Worm (Caenorhabditis elegans) whole organism, L3 larva: Measurements from ENCODE around the gene ptp-3.
A peak's percentile ranks its signal among the peaks of the same experiment; 100 is the strongest.

ENCODE experiments used
- R02D3.7 ChIP-seq: fragments of 150-350 bp; optimal IDR thresholded peaks from 2 replicates; lab custom pipeline; 2014; ENCODE audit warnings: missing biosample characterization, missing genetic modification characterization
- ZK546.5 ChIP-seq: sonication (generic microtip); optimal IDR thresholded peaks from 2 replicates; lab custom pipeline; 2017; ENCODE audit warnings: missing biosample characterization, missing genetic modification characterization
- aly-2 ChIP-seq: fragments of 150-350 bp; optimal IDR thresholded peaks from 2 replicates; lab custom pipeline; 2014; ENCODE audit warnings: missing biosample characterization, missing genetic modification characterization
- ama-1 ChIP-seq: fragments of 150-350 bp; optimal IDR thresholded peaks from 2 replicates; lab custom pipeline; 2018
- ceh-16 ChIP-seq: sonication (generic microtip); optimal IDR thresholded peaks from 2 replicates; lab custom pipeline; 2017; ENCODE audit warnings: missing biosample characterization, missing genetic modification characterization
- ceh-28 ChIP-seq: fragments of 150-350 bp; optimal IDR thresholded peaks from 2 replicates; lab custom pipeline; 2014; ENCODE audit warnings: missing biosample characterization, missing genetic modification reagents, missing genetic modification characterization
- ceh-82 ChIP-seq: fragments of 150-350 bp; optimal IDR thresholded peaks from 2 replicates; lab custom pipeline; 2014; ENCODE audit warnings: missing biosample characterization, missing genetic modification characterization
- ceh-9 ChIP-seq: sonication (generic microtip); optimal IDR thresholded peaks from 2 replicates; lab custom pipeline; 2018; ENCODE audit warnings: missing biosample characterization, missing genetic modification characterization
- daf-12 ChIP-seq: fragments of 150-350 bp; optimal IDR thresholded peaks from 2 replicates; lab custom pipeline; 2014; ENCODE audit warnings: missing biosample characterization, missing genetic modification reagents, missing genetic modification characterization
- egl-27 ChIP-seq: sonication (generic microtip); optimal IDR thresholded peaks from 4 replicates; lab custom pipeline; 2017; ENCODE audit warnings: missing biosample characterization, missing genetic modification reagents, missing genetic modification characterization
- egl-5 ChIP-seq: fragments of 150-350 bp; optimal IDR thresholded peaks from 2 replicates; lab custom pipeline; 2017; ENCODE audit warnings: missing biosample characterization, missing genetic modification reagents, missing genetic modification characterization, inconsistent platforms
- elt-1 ChIP-seq: fragments of 150-350 bp; optimal IDR thresholded peaks from 2 replicates; lab custom pipeline; 2014; ENCODE audit warnings: missing biosample characterization, missing genetic modification characterization
- elt-2 ChIP-seq: sonication (generic microtip); optimal IDR thresholded peaks from 2 replicates; lab custom pipeline; 2016; ENCODE audit warnings: missing genetic modification reagents, mild to moderate bottlenecking, missing genetic modification characterization, missing compliant biosample characterization
- elt-3 ChIP-seq, 3 experiments: fragments of 150-350 bp in 1 of 3; sonication (generic microtip) in 2 of 3; optimal IDR thresholded peaks; 2 replicates in 2 of 3; 4 replicates in 1 of 3; lab custom pipeline; 2014 to 2017; ENCODE audit warnings: missing biosample characterization in 3 of 3, missing genetic modification characterization in 3 of 3
- eor-1 ChIP-seq, 2 experiments: fragments of 150-350 bp; optimal IDR thresholded peaks; 2 replicates each; lab custom pipeline; 2014 to 2018; ENCODE audit warnings: missing biosample characterization in 2 of 2, missing genetic modification characterization in 2 of 2
- fkh-10 ChIP-seq: sonication (generic microtip); optimal IDR thresholded peaks from 2 replicates; lab custom pipeline; 2017; ENCODE audit warnings: missing biosample characterization, missing genetic modification reagents, missing genetic modification characterization
- fkh-2 ChIP-seq: fragments of 150-350 bp; optimal IDR thresholded peaks from 2 replicates; lab custom pipeline; 2014; ENCODE audit warnings: missing biosample characterization, missing genetic modification reagents, missing genetic modification characterization
- fos-1 ChIP-seq: fragments of 150-350 bp; optimal IDR thresholded peaks from 2 replicates; lab custom pipeline; 2014; ENCODE audit warnings: missing biosample characterization, missing genetic modification characterization
- hmg-11 ChIP-seq: sonication (generic microtip); optimal IDR thresholded peaks from 2 replicates; lab custom pipeline; 2016; ENCODE audit warnings: missing genetic modification characterization, missing compliant biosample characterization
- jun-1 ChIP-seq: fragments of 150-350 bp; optimal IDR thresholded peaks from 2 replicates; lab custom pipeline; 2014; ENCODE audit warnings: missing biosample characterization, missing genetic modification reagents, missing genetic modification characterization
- lin-15B ChIP-seq: fragments of 150-350 bp; optimal IDR thresholded peaks from 2 replicates; lab custom pipeline; 2014; ENCODE audit warnings: missing biosample characterization, missing genetic modification characterization
- lin-39 ChIP-seq: fragments of 150-350 bp; optimal IDR thresholded peaks from 2 replicates; lab custom pipeline; 2018; ENCODE audit warnings: missing biosample characterization, missing genetic modification reagents, missing genetic modification characterization
- lsy-12 ChIP-seq: sonication (generic microtip); optimal IDR thresholded peaks from 2 replicates; lab custom pipeline; 2016; ENCODE audit warnings: mild to moderate bottlenecking, missing genetic modification characterization, missing compliant biosample characterization
- mdl-1 ChIP-seq: fragments of 150-350 bp; optimal IDR thresholded peaks from 2 replicates; lab custom pipeline; 2014; ENCODE audit warnings: missing biosample characterization, missing genetic modification characterization
- mml-1 ChIP-seq: fragments of 150-350 bp; sonication (generic microtip); optimal IDR thresholded peaks from 3 replicates; lab custom pipeline; 2014; ENCODE audit warnings: missing biosample characterization, missing genetic modification characterization
- nfya-1 ChIP-seq: sonication (generic microtip); optimal IDR thresholded peaks from 2 replicates; lab custom pipeline; 2017; ENCODE audit warnings: missing genetic modification characterization, mild to moderate bottlenecking, missing compliant biosample characterization, antibody characterized with exemption, moderate library complexity; ENCODE audit not compliant: insufficient read depth
- nhr-11 ChIP-seq: fragments of 150-350 bp; optimal IDR thresholded peaks from 2 replicates; lab custom pipeline; 2014; ENCODE audit warnings: missing biosample characterization, missing genetic modification characterization
- nhr-12 ChIP-seq: fragments of 150-350 bp; optimal IDR thresholded peaks from 2 replicates; lab custom pipeline; 2014; ENCODE audit warnings: missing biosample characterization, missing genetic modification characterization
- nhr-23 ChIP-seq: fragments of 150-350 bp; optimal IDR thresholded peaks from 2 replicates; lab custom pipeline; 2014; ENCODE audit warnings: missing biosample characterization, missing genetic modification reagents, missing genetic modification characterization
- nhr-237 ChIP-seq: fragments of 150-350 bp; optimal IDR thresholded peaks from 2 replicates; lab custom pipeline; 2014; ENCODE audit warnings: missing biosample characterization, missing genetic modification characterization
- nhr-25 ChIP-seq: sonication (generic microtip); optimal IDR thresholded peaks from 2 replicates; lab custom pipeline; 2017; ENCODE audit warnings: missing biosample characterization, missing genetic modification characterization
- nhr-28 ChIP-seq: fragments of 150-350 bp; optimal IDR thresholded peaks from 2 replicates; lab custom pipeline; 2014; ENCODE audit warnings: missing biosample characterization, missing genetic modification characterization
- nhr-43 ChIP-seq: sonication (generic microtip); optimal IDR thresholded peaks from 2 replicates; lab custom pipeline; 2016; ENCODE audit warnings: mild to moderate bottlenecking, missing genetic modification characterization, missing compliant biosample characterization; ENCODE audit not compliant: poor library complexity, severe bottlenecking
- nhr-67 ChIP-seq: fragments of 150-350 bp; optimal IDR thresholded peaks from 2 replicates; lab custom pipeline; 2014; ENCODE audit warnings: missing biosample characterization, missing genetic modification characterization
- nhr-76 ChIP-seq: fragments of 150-350 bp; sonication (generic microtip); optimal IDR thresholded peaks from 5 replicates; lab custom pipeline; 2014; ENCODE audit warnings: missing biosample characterization, missing genetic modification characterization
- nhr-77 ChIP-seq: fragments of 150-350 bp; optimal IDR thresholded peaks from 2 replicates; lab custom pipeline; 2014; ENCODE audit warnings: missing biosample characterization, missing genetic modification characterization
- pha-4 ChIP-seq: fragments of 150-350 bp; optimal IDR thresholded peaks from 2 replicates; lab custom pipeline; 2014; ENCODE audit warnings: missing biosample characterization, missing genetic modification reagents, missing genetic modification characterization
- pqm-1 ChIP-seq: fragments of 150-350 bp; optimal IDR thresholded peaks from 2 replicates; lab custom pipeline; 2017; ENCODE audit warnings: missing biosample characterization, missing genetic modification characterization, inconsistent platforms
- sea-2 ChIP-seq: fragments of 150-350 bp; sonication (generic microtip); optimal IDR thresholded peaks from 4 replicates; lab custom pipeline; 2014; ENCODE audit warnings: missing biosample characterization, missing genetic modification reagents, missing genetic modification characterization
- skn-1 ChIP-seq: fragments of 150-350 bp; optimal IDR thresholded peaks from 2 replicates; lab custom pipeline; 2014; ENCODE audit warnings: missing biosample characterization, missing genetic modification characterization
- snpc-4 ChIP-seq: fragments of 150-350 bp; optimal IDR thresholded peaks from 2 replicates; lab custom pipeline; 2014; ENCODE audit warnings: missing biosample characterization, missing genetic modification characterization
- tbx-2 ChIP-seq: sonication (generic microtip); optimal IDR thresholded peaks from 2 replicates; lab custom pipeline; 2016; ENCODE audit warnings: mild to moderate bottlenecking, missing genetic modification characterization, missing compliant biosample characterization
- unc-39 ChIP-seq: sonication (generic microtip); optimal IDR thresholded peaks from 4 replicates; lab custom pipeline; 2017; ENCODE audit warnings: missing biosample characterization, missing genetic modification characterization
- unc-62 ChIP-seq: fragments of 150-350 bp; sonication (generic microtip); optimal IDR thresholded peaks from 4 replicates; lab custom pipeline; 2014; ENCODE audit warnings: missing biosample characterization, missing genetic modification reagents, missing genetic modification characterization
- zag-1 ChIP-seq: fragments of 150-350 bp; optimal IDR thresholded peaks from 2 replicates; lab custom pipeline; 2014; ENCODE audit warnings: missing biosample characterization, missing genetic modification characterization
- ztf-11 ChIP-seq: fragments of 150-350 bp; optimal IDR thresholded peaks from 2 replicates; lab custom pipeline; 2014; ENCODE audit warnings: missing biosample characterization, missing genetic modification characterization
- ztf-4 ChIP-seq: fragments of 150-350 bp; optimal IDR thresholded peaks from 2 replicates; lab custom pipeline; 2014; ENCODE audit warnings: missing biosample characterization, missing genetic modification characterization

The ptp-3 gene

ce11 chrII:11048930-11049329, 73.6 kb downstream of the ptp-3 start, which contains the start of gene F33A8.4:
Gene F33A8.4, minus strand, starts transcription at chrII:11049030.
- TF ChIP-seq ceh-28 (tag; lab: Kevin White, UChicago) (no peak), unc-62 (GFP tag; lab: Kevin White, UChicago) (no peak), lsy-12 (tag; lab: Kevin White, UChicago) (no peak), tbx-2 (tag; lab: Kevin White, UChicago) (no peak), nhr-25 (tag; lab: Kevin White, UChicago) (no peak), nhr-67 (tag; lab: Kevin White, UChicago) (no peak), egl-27 (tag; lab: Kevin White, UChicago) (no peak)

ce11 chrII:11049876-11050275, 74.5 kb downstream of the ptp-3 start, which contains the start of the genes sdhd-1 and ilkp-1:
Gene sdhd-1, minus strand, starts transcription at chrII:11049913.
Gene ilkp-1, plus strand, starts transcription at chrII:11050255.
- no peak for TF ChIP-seq ceh-82 (tag; lab: Kevin White, UChicago)
- TF ChIP-seq mml-1, result no peak
- TF ChIP-seq nhr-25 (tag; lab: Kevin White, UChicago), result peak; percentile 39
- TF ChIP-seq zag-1 (tag; lab: Kevin White, UChicago), result no peak
- TF ChIP-seq ceh-28 (tag; lab: Kevin White, UChicago), result peak; percentile 0
- no peak for TF ChIP-seq nhr-237 (tag; lab: Kevin White, UChicago)
- no peak for TF ChIP-seq pha-4 (tag; lab: Kevin White, UChicago)
- TF ChIP-seq ceh-16 (tag; lab: Kevin White, UChicago), result no peak
- peak; percentile 28 for TF ChIP-seq hmg-11 (tag; lab: Kevin White, UChicago)
- TF ChIP-seq daf-12 (tag; lab: Kevin White, UChicago), result no peak
- TF ChIP-seq fos-1 (tag; lab: Kevin White, UChicago), result no peak
- peak; percentile 57 for TF ChIP-seq lin-15B (tag; lab: Kevin White, UChicago)
- TF ChIP-seq ama-1 (lab: Kevin White, UChicago), result no peak
- no peak for TF ChIP-seq aly-2 (tag; lab: Kevin White, UChicago)
- no peak for TF ChIP-seq nhr-67 (tag; lab: Kevin White, UChicago)
- TF ChIP-seq snpc-4 (tag; lab: Kevin White, UChicago), result peak; percentile 3
- peak; percentile 50 for TF ChIP-seq nhr-23
- no peak for TF ChIP-seq ceh-9 (tag; lab: Kevin White, UChicago)
- no peak for TF ChIP-seq nhr-43 (tag; lab: Kevin White, UChicago)
- TF ChIP-seq fkh-10 (GFP tag; lab: Kevin White, UChicago), result no peak
- TF ChIP-seq pqm-1 (tag; lab: Kevin White, UChicago), result no peak
- TF ChIP-seq ztf-4 (tag; lab: Kevin White, UChicago), result no peak
- TF ChIP-seq skn-1 (tag; lab: Kevin White, UChicago), result no peak
- no peak for TF ChIP-seq nhr-76 (tag; lab: Kevin White, UChicago)
- no peak for TF ChIP-seq sea-2
- TF ChIP-seq ZK546.5 (tag; lab: Kevin White, UChicago), result no peak
- no peak for TF ChIP-seq lsy-12 (tag; lab: Kevin White, UChicago)
- no peak for TF ChIP-seq nhr-12 (tag; lab: Kevin White, UChicago)
- TF ChIP-seq nhr-11, result no peak
- no peak for TF ChIP-seq nhr-77 (tag; lab: Kevin White, UChicago)
- TF ChIP-seq lin-39, result peak; percentile 42
- no peak for TF ChIP-seq jun-1 (tag; lab: Kevin White, UChicago)
- no peak for TF ChIP-seq unc-62 (GFP tag; lab: Kevin White, UChicago)
- TF ChIP-seq fkh-2 (tag; lab: Kevin White, UChicago), result no peak
- TF ChIP-seq elt-1 (tag; lab: Kevin White, UChicago), result no peak
- TF ChIP-seq mdl-1 (tag; lab: Kevin White, UChicago), result no peak
- no peak for TF ChIP-seq R02D3.7
- TF ChIP-seq elt-3 (tag; optimal IDR thresholded peaks at IDR 0.05; lab: Kevin White, UChicago), result no peak
- no peak for TF ChIP-seq tbx-2 (tag; lab: Kevin White, UChicago)
- no peak for TF ChIP-seq egl-27 (tag; lab: Kevin White, UChicago)
- TF ChIP-seq unc-39, result no peak
- no peak for TF ChIP-seq nhr-28
- no peak for TF ChIP-seq egl-5
- TF ChIP-seq eor-1 (tag; optimal IDR thresholded peaks at IDR 0.05; lab: Kevin White, UChicago), result no peak
- peak; percentile 67 for TF ChIP-seq nfya-1 (tag; lab: Kevin White, UChicago)
- no peak for TF ChIP-seq ztf-11
- TF ChIP-seq elt-2 (tag; lab: Kevin White, UChicago), result peak; percentile 18
